Fruit fly (Drosophila melanogaster): ENCODE measurements around the gene Ide.

Ide gene

dm6 chr3L:20400515-20400914 is 24.8 kb upstream of the Ide start:
- no peak for TF ChIP-seq cic (GFP tag; optimal IDR thresholded peaks at IDR 0.05)
- no peak for TF ChIP-seq pad (GFP tag; optimal IDR thresholded peaks at IDR 0.05)
- no peak for TF ChIP-seq bab1 (GFP tag; optimal IDR thresholded peaks at IDR 0.05)
- no peak for TF ChIP-seq CG14711 (tag; optimal IDR thresholded peaks at IDR 0.05)
- no peak for TF ChIP-seq ovo (GFP tag; optimal IDR thresholded peaks at IDR 0.05)
- TF ChIP-seq CG33017 (tag; optimal IDR thresholded peaks at IDR 0.05): no peak
- no peak for TF ChIP-seq CG12768 (GFP tag; optimal IDR thresholded peaks at IDR 0.05)
- TF ChIP-seq CG1620 (GFP tag; optimal IDR thresholded peaks at IDR 0.05): no peak
- no peak for TF ChIP-seq CG11617 (GFP tag; optimal IDR thresholded peaks at IDR 0.05)
- TF ChIP-seq Clk (GFP tag; optimal IDR thresholded peaks at IDR 0.05): no peak
- TF ChIP-seq Crg-1 (GFP tag; optimal IDR thresholded peaks at IDR 0.05): no peak

- peak; percentile 68 for TF ChIP-seq toe (GFP tag; optimal IDR thresholded peaks at IDR 0.05)
- TF ChIP-seq Mnt (GFP tag; optimal IDR thresholded peaks at IDR 0.05): peak; percentile 31
- peak; percentile 61 for TF ChIP-seq ovo (GFP tag; optimal IDR thresholded peaks at IDR 0.05)
- TF ChIP-seq CG12768 (GFP tag; optimal IDR thresholded peaks at IDR 0.05): peak; percentile 73
- TF ChIP-seq Hr96 (GFP tag; optimal IDR thresholded peaks at IDR 0.05): peak; percentile 73
- no peak for TF ChIP-seq cic (GFP tag; optimal IDR thresholded peaks at IDR 0.05)
- peak; percentile 79 for TF ChIP-seq CG14711 (tag; optimal IDR thresholded peaks at IDR 0.05)
- TF ChIP-seq CG7101 (tag; optimal IDR thresholded peaks at IDR 0.05): peak; percentile 84
- peak; percentile 72 for TF ChIP-seq pad (GFP tag; optimal IDR thresholded peaks at IDR 0.05)
- peak; percentile 82 for TF ChIP-seq CG11617 (GFP tag; optimal IDR thresholded peaks at IDR 0.05)
- no peak for TF ChIP-seq cnc (optimal IDR thresholded peaks at IDR 0.05)
- TF ChIP-seq CG5204 (GFP tag; optimal IDR thresholded peaks at IDR 0.05): peak; percentile 72
- peak; percentile 89 for TF ChIP-seq CG33017 (tag; optimal IDR thresholded peaks at IDR 0.05)
- TF ChIP-seq bab1 (GFP tag; optimal IDR thresholded peaks at IDR 0.05): peak; percentile 88
- peak; percentile 79 for TF ChIP-seq CG7045 (GFP tag; optimal IDR thresholded peaks at IDR 0.05)
- peak; percentile 55 for TF ChIP-seq Crg-1 (GFP tag; optimal IDR thresholded peaks at IDR 0.05)
- TF ChIP-seq tj (GFP tag; optimal IDR thresholded peaks at IDR 0.05): peak; percentile 76
- TF ChIP-seq Clk (GFP tag; optimal IDR thresholded peaks at IDR 0.05): no peak
- TF ChIP-seq kay (GFP tag; ENCODE audit: borderline replicate concordance): peak; percentile 91
- peak; percentile 74 for TF ChIP-seq CG1620 (GFP tag; optimal IDR thresholded peaks at IDR 0.05)
Observed at dm6 chr3L:20399550-20400109, 23.9 kb upstream of the Ide start.

dm6 chr3L:20398243-20399222 is 22.8 kb upstream of the Ide start:
- TF ChIP-seq Hr96 (GFP tag; optimal IDR thresholded peaks at IDR 0.05) (no peak), CG7101 (tag; optimal IDR thresholded peaks at IDR 0.05) (peak; percentile 46), cic (GFP tag; optimal IDR thresholded peaks at IDR 0.05) (no peak), pad (GFP tag; optimal IDR thresholded peaks at IDR 0.05) (no peak), Mnt (GFP tag; optimal IDR thresholded peaks at IDR 0.05) (no peak), tj (GFP tag; optimal IDR thresholded peaks at IDR 0.05) (no peak), Crg-1 (GFP tag; optimal IDR thresholded peaks at IDR 0.05) (no peak), CG14711 (tag; optimal IDR thresholded peaks at IDR 0.05) (peak; percentile 30), Clk (GFP tag; optimal IDR thresholded peaks at IDR 0.05) (peak; percentile 36), cnc (optimal IDR thresholded peaks at IDR 0.05) (no peak), CG7045 (GFP tag; optimal IDR thresholded peaks at IDR 0.05) (peak; percentile 32), bab1 (GFP tag; optimal IDR thresholded peaks at IDR 0.05) (peak; percentile 62), toe (GFP tag; optimal IDR thresholded peaks at IDR 0.05) (peak; percentile 15), ovo (GFP tag; optimal IDR thresholded peaks at IDR 0.05) (no peak), CG5204 (GFP tag; optimal IDR thresholded peaks at IDR 0.05) (peak; percentile 60), CG33017 (tag; optimal IDR thresholded peaks at IDR 0.05) (peak; percentile 44), CG12768 (GFP tag; optimal IDR thresholded peaks at IDR 0.05) (peak; percentile 12), CG11617 (GFP tag; optimal IDR thresholded peaks at IDR 0.05) (peak; percentile 34), kay (GFP tag; ENCODE audit: borderline replicate concordance) (no peak), CG1620 (GFP tag; optimal IDR thresholded peaks at IDR 0.05) (peak; percentile 4)

DNA sequence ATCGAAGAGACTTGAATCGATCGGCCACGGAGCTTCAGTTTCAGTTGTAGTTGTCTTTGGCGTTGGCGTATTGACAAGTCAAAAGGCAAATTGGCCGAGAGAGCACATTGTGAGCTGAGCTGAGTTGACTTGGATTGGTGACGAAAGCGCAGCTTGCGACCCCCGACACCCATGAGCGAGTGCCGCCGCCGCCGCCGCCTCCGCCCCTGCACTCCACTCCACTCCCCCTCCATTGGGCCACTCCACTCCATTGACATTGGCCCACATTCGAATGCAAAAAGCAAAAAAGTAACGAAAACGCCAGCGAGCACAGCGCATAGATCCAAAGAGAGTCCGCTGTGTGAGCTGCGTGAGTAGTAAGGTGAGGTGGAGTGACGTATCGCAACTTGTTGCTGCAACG is 22.1 kb upstream of the Ide start:
- TF ChIP-seq CG7045 (GFP tag; optimal IDR thresholded peaks at IDR 0.05): no peak
- TF ChIP-seq tj (GFP tag; optimal IDR thresholded peaks at IDR 0.05): peak; percentile 43
- no peak for TF ChIP-seq cnc (optimal IDR thresholded peaks at IDR 0.05)

dm6 chr3L:20396047-20396446 is 20.4 kb upstream of the Ide start:
- TF ChIP-seq CG7045 (GFP tag; optimal IDR thresholded peaks at IDR 0.05): no peak
- peak; percentile 95 for TF ChIP-seq kay (GFP tag; ENCODE audit: borderline replicate concordance)

DNA sequence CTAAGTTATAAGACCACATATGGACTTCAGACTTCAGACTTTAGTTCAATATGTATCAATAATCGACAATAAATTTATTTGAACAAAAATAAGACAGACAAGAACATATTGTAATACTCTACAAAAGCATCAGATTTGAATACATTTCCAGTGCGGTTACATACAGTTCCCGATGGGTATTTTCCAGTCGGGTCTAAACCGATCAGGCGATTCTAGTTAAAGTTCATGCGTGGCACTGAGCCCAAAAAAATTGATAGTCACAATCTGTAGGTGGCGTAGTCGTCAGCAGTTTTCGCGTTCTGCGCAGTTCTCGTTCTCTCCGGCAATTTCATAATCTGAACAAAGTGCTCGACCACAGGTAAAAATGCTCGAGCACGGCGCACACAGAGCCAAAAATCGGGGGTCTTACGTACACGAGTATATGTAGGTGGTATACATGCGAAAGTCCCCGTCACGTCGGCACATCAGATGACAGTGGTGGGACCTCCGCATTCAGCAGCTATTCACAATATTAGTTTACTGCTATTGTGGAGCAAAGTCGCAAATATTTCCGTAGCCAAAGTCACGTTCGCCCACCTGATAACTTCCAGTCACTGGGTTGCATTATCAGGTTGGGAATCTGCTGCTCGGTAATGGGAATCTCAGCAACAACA is 19.7 kb upstream of the Ide start:
- peak; percentile 94 for TF ChIP-seq cic (GFP tag; optimal IDR thresholded peaks at IDR 0.05)
- peak; percentile 38 for TF ChIP-seq CG5204 (GFP tag; optimal IDR thresholded peaks at IDR 0.05)
- TF ChIP-seq Hr96 (GFP tag; optimal IDR thresholded peaks at IDR 0.05): peak; percentile 18
- peak; percentile 46 for TF ChIP-seq Clk (GFP tag; optimal IDR thresholded peaks at IDR 0.05)
- TF ChIP-seq kay (GFP tag; ENCODE audit: borderline replicate concordance): peak; percentile 52
- TF ChIP-seq CG33017 (tag; optimal IDR thresholded peaks at IDR 0.05): peak; percentile 60
- no peak for TF ChIP-seq CG1620 (GFP tag; optimal IDR thresholded peaks at IDR 0.05)
- TF ChIP-seq ovo (GFP tag; optimal IDR thresholded peaks at IDR 0.05): no peak
- TF ChIP-seq CG14711 (tag; optimal IDR thresholded peaks at IDR 0.05): no peak
- TF ChIP-seq cnc (optimal IDR thresholded peaks at IDR 0.05): peak in 1 of 2 experiments; percentile 29
- TF ChIP-seq CG7045 (GFP tag; optimal IDR thresholded peaks at IDR 0.05): peak; percentile 30
- peak; percentile 72 for TF ChIP-seq Mnt (GFP tag; optimal IDR thresholded peaks at IDR 0.05)
- TF ChIP-seq CG12768 (GFP tag; optimal IDR thresholded peaks at IDR 0.05): peak; percentile 93
- TF ChIP-seq bab1 (GFP tag; optimal IDR thresholded peaks at IDR 0.05): peak; percentile 66
- peak; percentile 66 for TF ChIP-seq CG7101 (tag; optimal IDR thresholded peaks at IDR 0.05)
- TF ChIP-seq tj (GFP tag; optimal IDR thresholded peaks at IDR 0.05): peak; percentile 95
- TF ChIP-seq pad (GFP tag; optimal IDR thresholded peaks at IDR 0.05): peak; percentile 50
- TF ChIP-seq Crg-1 (GFP tag; optimal IDR thresholded peaks at IDR 0.05): no peak
- TF ChIP-seq toe (GFP tag; optimal IDR thresholded peaks at IDR 0.05): no peak
- peak; percentile 55 for TF ChIP-seq CG11617 (GFP tag; optimal IDR thresholded peaks at IDR 0.05)
